Fruit fly (Drosophila melanogaster) whole organism, adult: Measurements from ENCODE around the gene ind.

Experiments
- CG11617 ChIP-seq: fragments of 200-800 bp; sonication (Bioruptor generic); optimal IDR thresholded peaks from 2 replicates; lab custom pipeline; 2017; ENCODE audit warnings: mild to moderate bottlenecking, missing biosample characterization, missing genetic modification reagents, missing genetic modification characterization
- CG12768 ChIP-seq: fragments of 200-800 bp; sonication (Bioruptor generic); optimal IDR thresholded peaks from 2 replicates; lab custom pipeline; 2017; ENCODE audit warnings: missing biosample characterization, missing genetic modification characterization, mild to moderate bottlenecking, moderate library complexity, missing genetic modification reagents
- CG14711 ChIP-seq: fragments of 200-800 bp; sonication (Bioruptor generic); optimal IDR thresholded peaks from 2 replicates; lab custom pipeline; 2018; ENCODE audit warnings: missing biosample characterization, mild to moderate bottlenecking, missing genetic modification characterization, moderate library complexity
- CG1620 ChIP-seq: fragments of 200-800 bp; sonication (Bioruptor generic); optimal IDR thresholded peaks from 2 replicates; lab custom pipeline; 2016; ENCODE audit warnings: missing biosample characterization, missing genetic modification characterization
- CG33017 ChIP-seq: fragments of 200-800 bp; sonication (Bioruptor generic); optimal IDR thresholded peaks from 2 replicates; lab custom pipeline; 2018; ENCODE audit warnings: missing biosample characterization, mild to moderate bottlenecking, missing genetic modification characterization, moderate library complexity
- CG5204 ChIP-seq: fragments of 200-800 bp; sonication (Bioruptor generic); optimal IDR thresholded peaks from 2 replicates; lab custom pipeline; 2016; ENCODE audit warnings: missing biosample characterization, missing genetic modification characterization
- CG7045 ChIP-seq: fragments of 200-800 bp; sonication (Bioruptor generic); optimal IDR thresholded peaks from 2 replicates; lab custom pipeline; 2017; ENCODE audit warnings: missing biosample characterization, mild to moderate bottlenecking, missing genetic modification characterization
- CG7101 ChIP-seq: fragments of 200-800 bp; sonication (Bioruptor generic); optimal IDR thresholded peaks from 2 replicates; lab custom pipeline; 2018; ENCODE audit warnings: missing biosample characterization, mild to moderate bottlenecking, missing genetic modification characterization, moderate library complexity
- Clk ChIP-seq: fragments of 200-800 bp; sonication (Bioruptor generic); optimal IDR thresholded peaks from 2 replicates; lab custom pipeline; 2017; ENCODE audit warnings: missing biosample characterization, missing genetic modification characterization
- Crg-1 ChIP-seq: fragments of 200-800 bp; sonication (Bioruptor generic); optimal IDR thresholded peaks from 2 replicates; lab custom pipeline; 2016; ENCODE audit warnings: missing biosample characterization, missing genetic modification characterization
- Hr96 ChIP-seq: fragments of 200-800 bp; sonication (Bioruptor generic); optimal IDR thresholded peaks from 2 replicates; lab custom pipeline; 2016; ENCODE audit warnings: missing biosample characterization, missing genetic modification characterization
- Mnt ChIP-seq: fragments of 200-800 bp; sonication (Bioruptor generic); optimal IDR thresholded peaks from 2 replicates; lab custom pipeline; 2016; ENCODE audit warnings: missing biosample characterization, mild to moderate bottlenecking, missing genetic modification characterization
- bab1 ChIP-seq: fragments of 200-800 bp; sonication (Bioruptor generic); optimal IDR thresholded peaks from 3 replicates; lab custom pipeline; 2019; ENCODE audit warnings: missing biosample characterization, mild to moderate bottlenecking, missing genetic modification characterization, moderate library complexity
- cic ChIP-seq: fragments of 200-800 bp; sonication (Bioruptor generic); optimal IDR thresholded peaks from 2 replicates; lab custom pipeline; 2017; ENCODE audit warnings: missing biosample characterization, mild to moderate bottlenecking, missing genetic modification characterization, moderate library complexity
- cnc ChIP-seq, 2 experiments: fragments of >200 bp; optimal IDR thresholded peaks; 2 replicates each; lab custom pipeline; 2017
- kay ChIP-seq: fragments of 200-800 bp; sonication (Bioruptor generic); peaks from one replicate; lab custom pipeline; 2016; ENCODE audit warnings: missing biosample characterization, missing genetic modification characterization, borderline replicate concordance
- ovo ChIP-seq: fragments of 200-800 bp; sonication (Bioruptor generic); optimal IDR thresholded peaks from 2 replicates; lab custom pipeline; 2016; ENCODE audit warnings: missing biosample characterization, missing genetic modification characterization
- pad ChIP-seq: fragments of 200-800 bp; sonication (Bioruptor generic); optimal IDR thresholded peaks from 3 replicates; lab custom pipeline; 2017; ENCODE audit warnings: missing biosample characterization, missing genetic modification characterization, mild to moderate bottlenecking, moderate library complexity, missing genetic modification reagents
- tj ChIP-seq: fragments of 200-800 bp; sonication (Bioruptor generic); optimal IDR thresholded peaks from 3 replicates; lab custom pipeline; 2017; ENCODE audit warnings: missing biosample characterization, mild to moderate bottlenecking, missing genetic modification characterization, moderate library complexity
- toe ChIP-seq: fragments of 200-800 bp; sonication (Bioruptor generic); optimal IDR thresholded peaks from 2 replicates; lab custom pipeline; 2016; ENCODE audit warnings: missing biosample characterization, missing genetic modification characterization

The ind gene

DNA sequence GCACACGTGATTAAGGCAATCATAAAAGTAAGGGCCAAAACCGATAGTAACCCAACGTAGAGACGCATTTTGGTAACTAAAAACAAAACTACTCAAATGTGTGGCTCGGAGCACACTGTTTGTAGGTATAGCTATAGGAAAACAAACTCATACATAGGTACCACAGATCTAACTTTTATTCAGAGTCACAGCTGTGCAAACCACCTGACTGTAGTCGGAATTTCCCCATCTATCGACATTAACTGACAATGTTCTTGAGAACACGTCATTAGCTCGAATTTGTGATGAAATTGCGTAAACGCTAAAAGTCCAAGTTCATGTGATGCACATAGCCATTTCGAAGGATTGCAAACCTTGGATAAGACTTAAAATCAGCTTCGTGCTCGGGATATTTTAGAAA is 5.7 kb upstream of the ind start, which contains the start of gene CG43678:
Gene CG43678, minus strand, starts transcription at position 101 of the 400 bp plus-strand sequence.
- TF ChIP-seq pad (GFP tag; lab: Kevin White, UChicago): no peak
- no peak for TF ChIP-seq Crg-1 (GFP tag; lab: Kevin White, UChicago)
- TF ChIP-seq ovo (GFP tag; lab: Kevin White, UChicago): no peak
- TF ChIP-seq CG7101: no peak
- TF ChIP-seq toe (GFP tag; lab: Kevin White, UChicago): no peak
- TF ChIP-seq kay: no peak
- no peak for TF ChIP-seq CG5204 (GFP tag; lab: Kevin White, UChicago)
- no peak for TF ChIP-seq cic
- TF ChIP-seq CG11617 (GFP tag; lab: Kevin White, UChicago): no peak
- TF ChIP-seq tj (GFP tag; lab: Kevin White, UChicago): no peak
- no peak for TF ChIP-seq Clk (GFP tag; lab: Kevin White, UChicago)
- no peak for TF ChIP-seq CG14711 (tag; lab: Kevin White, UChicago)
- no peak for TF ChIP-seq CG1620
- TF ChIP-seq CG33017 (tag; lab: Kevin White, UChicago): no peak
- no peak for TF ChIP-seq CG7045 (GFP tag; lab: Kevin White, UChicago)
- TF ChIP-seq Mnt (GFP tag; lab: Kevin White, UChicago): no peak
- no peak for TF ChIP-seq cnc (optimal IDR thresholded peaks at IDR 0.05; lab: Kevin White, UChicago)
- no peak for TF ChIP-seq bab1 (GFP tag; lab: Kevin White, UChicago)
- no peak for TF ChIP-seq CG12768
- no peak for TF ChIP-seq Hr96 (GFP tag; lab: Kevin White, UChicago)

DNA sequence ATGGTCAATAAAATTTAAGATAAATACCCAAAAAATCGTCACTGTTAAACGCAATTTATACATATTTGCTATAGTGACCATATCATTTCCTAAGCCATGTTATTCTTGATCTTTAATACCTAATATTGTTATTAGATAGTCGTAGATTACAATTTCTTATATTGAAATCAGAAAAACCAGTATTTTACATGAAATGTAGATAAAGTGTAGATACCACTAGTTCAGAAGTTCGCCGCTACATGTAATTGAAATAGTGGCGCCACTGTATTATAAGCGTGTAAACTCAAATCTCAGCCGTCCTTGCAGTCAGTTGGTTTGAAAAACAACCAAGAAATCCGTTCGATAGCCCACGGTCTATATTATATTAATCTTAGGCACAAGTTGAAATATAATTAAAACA is 4.4 kb upstream of the ind start:
- TF ChIP-seq cic: no peak
- TF ChIP-seq Clk (GFP tag; lab: Kevin White, UChicago): no peak
- no peak for TF ChIP-seq Crg-1 (GFP tag; lab: Kevin White, UChicago)
- no peak for TF ChIP-seq ovo (GFP tag; lab: Kevin White, UChicago)
- no peak for TF ChIP-seq kay
- no peak for TF ChIP-seq CG11617 (GFP tag; lab: Kevin White, UChicago)
- no peak for TF ChIP-seq bab1 (GFP tag; lab: Kevin White, UChicago)
- TF ChIP-seq CG5204 (GFP tag; lab: Kevin White, UChicago): no peak
- no peak for TF ChIP-seq Mnt (GFP tag; lab: Kevin White, UChicago)
- TF ChIP-seq CG1620: no peak
- no peak for TF ChIP-seq pad (GFP tag; lab: Kevin White, UChicago)
- TF ChIP-seq CG33017 (tag; lab: Kevin White, UChicago): no peak

DNA sequence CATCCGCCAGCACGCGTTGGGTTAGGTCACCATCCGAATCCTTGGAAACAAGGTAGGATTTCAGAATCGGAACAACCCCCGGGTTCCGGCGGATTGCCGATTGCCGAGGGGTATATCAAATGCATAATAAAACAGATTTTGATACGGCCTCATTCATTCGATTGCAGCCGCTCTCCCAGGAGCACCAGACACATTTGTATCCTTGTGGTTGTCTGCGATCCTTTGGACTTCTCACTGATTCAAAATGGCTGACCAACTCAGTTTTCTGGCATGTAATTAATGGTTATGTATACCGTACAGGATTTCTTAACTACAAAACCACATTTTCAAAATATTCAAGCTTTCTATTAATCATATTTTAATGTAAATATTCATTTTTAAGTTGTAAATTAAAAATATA is 3.9 kb upstream of the ind start:
- no peak for TF ChIP-seq CG14711 (tag; lab: Kevin White, UChicago)

DNA sequence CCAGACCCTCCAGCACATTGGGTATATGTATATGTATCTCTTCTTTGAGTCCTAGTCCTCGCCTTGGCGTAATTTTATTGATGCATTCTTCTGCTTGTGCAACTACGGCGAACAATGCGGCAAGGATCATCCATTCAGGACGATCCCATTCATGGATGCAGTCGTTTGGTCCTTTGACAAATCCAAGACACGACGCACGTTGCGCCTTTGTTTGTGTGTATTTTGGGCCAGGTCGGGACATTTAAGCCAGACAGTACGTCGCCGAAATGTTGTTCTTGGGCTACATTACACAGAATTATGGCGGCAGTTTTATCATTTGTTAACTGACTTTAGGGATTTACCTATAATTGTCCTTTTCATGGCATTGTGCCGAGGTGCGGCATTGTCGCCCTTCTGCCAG is 1.4 kb upstream of the ind start:
- TF ChIP-seq Crg-1 (GFP tag; lab: Kevin White, UChicago) (no peak), tj (GFP tag; lab: Kevin White, UChicago) (no peak), CG33017 (tag; lab: Kevin White, UChicago) (no peak), Mnt (GFP tag; lab: Kevin White, UChicago) (no peak), Hr96 (GFP tag; lab: Kevin White, UChicago) (no peak), toe (GFP tag; lab: Kevin White, UChicago) (no peak), CG7101 (no peak), Clk (GFP tag; lab: Kevin White, UChicago) (no peak), CG7045 (GFP tag; lab: Kevin White, UChicago) (no peak), CG11617 (GFP tag; lab: Kevin White, UChicago) (no peak), bab1 (GFP tag; lab: Kevin White, UChicago) (no peak)

DNA sequence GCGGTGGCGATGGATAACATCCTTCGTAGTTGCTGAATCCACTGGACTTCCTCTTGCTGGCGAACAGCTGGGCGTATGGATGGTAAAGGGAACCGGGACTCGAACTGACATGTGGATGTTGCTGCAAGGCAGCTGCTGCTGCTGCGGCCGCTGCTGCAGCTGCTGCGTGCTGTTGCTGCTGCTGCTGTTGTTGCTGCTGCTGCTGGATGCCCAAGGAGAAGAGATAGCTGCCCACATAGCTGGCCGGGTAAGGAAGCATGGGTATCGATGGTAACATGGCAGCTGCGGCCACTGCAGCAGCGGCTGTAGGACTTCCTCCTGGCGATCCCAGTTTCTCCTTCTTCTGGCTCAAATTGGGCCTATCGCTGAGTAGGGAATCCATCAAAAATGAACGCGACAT is 259 bp downstream of the ind start:
- no peak for TF ChIP-seq Crg-1 (GFP tag; lab: Kevin White, UChicago)
- TF ChIP-seq ovo (GFP tag; lab: Kevin White, UChicago): no peak
- no peak for TF ChIP-seq Mnt (GFP tag; lab: Kevin White, UChicago)
- no peak for TF ChIP-seq Clk (GFP tag; lab: Kevin White, UChicago)
- TF ChIP-seq CG7101: no peak
- TF ChIP-seq CG5204 (GFP tag; lab: Kevin White, UChicago): no peak
- TF ChIP-seq CG14711 (tag; lab: Kevin White, UChicago): no peak
- TF ChIP-seq cnc (optimal IDR thresholded peaks at IDR 0.05; lab: Kevin White, UChicago): no peak
- no peak for TF ChIP-seq CG1620
- TF ChIP-seq kay: no peak
- TF ChIP-seq CG33017 (tag; lab: Kevin White, UChicago): no peak
- no peak for TF ChIP-seq pad (GFP tag; lab: Kevin White, UChicago)
- TF ChIP-seq CG12768: no peak
- TF ChIP-seq bab1 (GFP tag; lab: Kevin White, UChicago): no peak
- TF ChIP-seq CG7045 (GFP tag; lab: Kevin White, UChicago): no peak
- TF ChIP-seq Hr96 (GFP tag; lab: Kevin White, UChicago): no peak
- TF ChIP-seq cic: no peak
- TF ChIP-seq CG11617 (GFP tag; lab: Kevin White, UChicago): no peak
- no peak for TF ChIP-seq toe (GFP tag; lab: Kevin White, UChicago)

DNA sequence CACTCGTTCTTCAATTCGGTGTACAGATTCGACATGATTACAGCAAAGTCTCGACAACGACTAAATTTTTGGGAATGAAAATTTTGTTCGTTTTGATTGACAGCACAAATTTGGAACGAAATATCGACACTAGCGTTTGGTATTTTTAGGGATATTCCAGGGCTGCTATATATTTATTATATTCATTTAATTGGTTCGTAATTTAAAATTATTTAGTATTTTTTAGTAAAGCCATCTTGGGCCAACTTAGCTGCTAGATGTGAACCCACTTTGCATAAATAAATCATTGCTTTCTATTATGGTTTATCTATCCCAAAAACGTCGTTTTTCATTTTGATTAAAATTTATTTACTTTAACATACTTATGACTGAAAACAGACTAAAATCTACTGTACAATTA is 1.3 kb downstream of the ind start, which contains the start of gene Rpn12R:
Gene Rpn12R, minus strand, starts transcription at position 101 of the 400 bp plus-strand sequence.
- TF ChIP-seq Crg-1 (GFP tag; lab: Kevin White, UChicago) (no peak), CG7045 (GFP tag; lab: Kevin White, UChicago) (no peak), Hr96 (GFP tag; lab: Kevin White, UChicago) (no peak), CG11617 (GFP tag; lab: Kevin White, UChicago) (no peak), tj (GFP tag; lab: Kevin White, UChicago) (no peak), toe (GFP tag; lab: Kevin White, UChicago) (no peak), Mnt (GFP tag; lab: Kevin White, UChicago) (no peak), CG5204 (GFP tag; lab: Kevin White, UChicago) (no peak), ovo (GFP tag; lab: Kevin White, UChicago) (no peak), CG33017 (tag; lab: Kevin White, UChicago) (no peak), CG7101 (no peak), pad (GFP tag; lab: Kevin White, UChicago) (no peak), kay (no peak), cic (no peak), cnc (optimal IDR thresholded peaks at IDR 0.05; lab: Kevin White, UChicago) (no peak), CG12768 (no peak), CG1620 (no peak)
